Worm (Caenorhabditis elegans): ENCODE measurements around the gene W06D11.3.

W06D11.3 gene

DNA sequence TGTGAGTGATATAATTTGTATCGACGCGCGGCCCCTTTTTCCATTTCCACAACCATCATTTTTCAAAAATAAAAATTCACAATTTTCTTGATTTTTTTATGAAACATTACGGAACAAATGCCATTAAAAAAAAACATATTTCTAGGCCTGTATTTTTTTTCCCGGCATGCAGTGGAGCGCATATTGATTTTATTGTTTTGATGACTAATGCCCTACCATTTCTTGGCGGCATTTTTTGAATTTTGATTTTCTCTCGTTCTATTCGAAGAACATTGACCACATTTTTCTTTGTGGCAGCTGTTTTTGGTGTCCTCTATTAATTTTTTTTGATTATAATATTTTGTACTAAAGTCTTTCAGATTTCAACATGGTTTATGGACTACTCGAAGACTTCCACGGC lies at the start of gene W06D11.3:
Gene W06D11.3, plus strand, starts transcription at position 360 of the 400 bp plus-strand sequence.
- TF ChIP-seq mab-5 (tag; optimal IDR thresholded peaks at IDR 0.05) (no peak), ceh-43 (GFP tag; optimal IDR thresholded peaks at IDR 0.05) (no peak), bed-3 (GFP tag; optimal IDR thresholded peaks at IDR 0.05) (no peak), hlh-1 (tag; optimal IDR thresholded peaks at IDR 0.05) (no peak), drap-1 (GFP tag; optimal IDR thresholded peaks at IDR 0.05) (no peak), nhr-28 (tag; optimal IDR thresholded peaks at IDR 0.05) (no peak), nhr-2 (tag; optimal IDR thresholded peaks at IDR 0.05) (no peak), ztf-11 (tag; optimal IDR thresholded peaks at IDR 0.05) (no peak), tbx-8 (GFP tag; optimal IDR thresholded peaks at IDR 0.05) (no peak)

DNA sequence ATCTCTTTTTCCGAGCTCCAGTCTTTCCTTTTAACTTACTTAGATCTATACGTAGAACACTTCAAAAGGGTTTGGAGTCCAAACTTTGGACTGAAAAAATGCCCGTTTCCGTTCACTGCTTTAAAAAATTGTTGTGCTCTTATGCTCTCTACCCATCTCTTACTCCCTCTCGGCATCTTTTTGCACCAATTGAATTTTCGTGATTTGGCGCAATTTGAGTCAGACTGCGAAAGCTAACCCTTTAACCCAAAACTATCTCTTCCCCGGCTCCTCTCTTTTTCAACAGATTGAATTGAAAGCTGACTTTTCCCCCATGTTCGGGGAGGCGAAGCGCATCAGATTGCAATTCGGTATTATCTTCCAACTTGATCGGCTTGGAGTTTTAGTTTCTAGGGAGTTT lies 46.3 kb upstream of the W06D11.3 start:
- TF ChIP-seq ces-1 (GFP tag; optimal IDR thresholded peaks at IDR 0.05) (peak; percentile 80), ztf-11 (tag; optimal IDR thresholded peaks at IDR 0.05) (no peak)

DNA sequence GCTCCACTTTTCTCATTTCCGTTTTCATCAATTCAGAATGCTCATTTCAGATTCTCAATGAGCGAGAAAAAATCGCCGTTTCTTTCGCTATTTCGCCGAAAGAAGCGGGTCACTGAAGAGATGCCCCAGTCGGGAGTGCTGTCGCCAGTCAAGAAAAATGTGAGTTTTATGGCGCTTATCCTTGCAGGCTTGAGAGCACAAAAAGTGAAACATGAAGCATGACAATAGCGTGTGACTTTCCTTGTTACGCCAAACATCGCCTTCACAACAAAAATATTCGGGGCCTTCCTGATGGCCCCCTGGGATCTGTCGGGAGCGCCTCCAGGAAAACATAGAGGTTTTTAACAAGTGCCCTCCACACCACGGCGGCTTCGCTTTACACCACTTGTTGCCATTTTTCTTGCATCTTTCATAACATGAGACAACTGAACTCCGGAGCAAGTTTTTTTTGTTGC lies 41.9 kb upstream of the W06D11.3 start, which contains the start of gene E01G6.2:
Gene E01G6.2, plus strand, starts transcription at position 51 of the 455 bp plus-strand sequence.
- no peak for TF ChIP-seq sem-2 (GFP tag; optimal IDR thresholded peaks at IDR 0.05)
- TF ChIP-seq unc-120 (tag; optimal IDR thresholded peaks at IDR 0.05; ENCODE audit: poor library complexity, severe bottlenecking), result no peak
- TF ChIP-seq mab-5 (tag; optimal IDR thresholded peaks at IDR 0.05), result no peak
- TF ChIP-seq mep-1 (tag; optimal IDR thresholded peaks at IDR 0.05), result no peak
- no peak for TF ChIP-seq ham-2 (GFP tag; optimal IDR thresholded peaks at IDR 0.05)
- TF ChIP-seq nhr-2 (tag; optimal IDR thresholded peaks at IDR 0.05), result no peak
- TF ChIP-seq cnd-1 (tag; optimal IDR thresholded peaks at IDR 0.05), result no peak
- TF ChIP-seq ces-1 (GFP tag; optimal IDR thresholded peaks at IDR 0.05), result no peak
- TF ChIP-seq unc-62 (GFP tag; optimal IDR thresholded peaks at IDR 0.05), result no peak
- no peak for TF ChIP-seq lsy-2 (tag; optimal IDR thresholded peaks at IDR 0.05)
- TF ChIP-seq nhr-28 (tag; optimal IDR thresholded peaks at IDR 0.05), result no peak
- TF ChIP-seq hlh-1 (tag; optimal IDR thresholded peaks at IDR 0.05), result no peak
- no peak for TF ChIP-seq sptf-1 (tag; optimal IDR thresholded peaks at IDR 0.05)
- TF ChIP-seq elt-3 (tag; optimal IDR thresholded peaks at IDR 0.05), result no peak
- TF ChIP-seq elt-1 (tag; optimal IDR thresholded peaks at IDR 0.05; ENCODE audit: borderline replicate concordance, insufficient read depth), result no peak
- no peak for TF ChIP-seq nhr-12 (tag; optimal IDR thresholded peaks at IDR 0.05)
- no peak for TF ChIP-seq unc-39 (tag; optimal IDR thresholded peaks at IDR 0.05)
- no peak for TF ChIP-seq pha-4 (tag; optimal IDR thresholded peaks at IDR 0.05)
- no peak for TF ChIP-seq nhr-76 (tag; optimal IDR thresholded peaks at IDR 0.05)
- no peak for TF ChIP-seq ceh-83 (GFP tag; optimal IDR thresholded peaks at IDR 0.05)

DNA sequence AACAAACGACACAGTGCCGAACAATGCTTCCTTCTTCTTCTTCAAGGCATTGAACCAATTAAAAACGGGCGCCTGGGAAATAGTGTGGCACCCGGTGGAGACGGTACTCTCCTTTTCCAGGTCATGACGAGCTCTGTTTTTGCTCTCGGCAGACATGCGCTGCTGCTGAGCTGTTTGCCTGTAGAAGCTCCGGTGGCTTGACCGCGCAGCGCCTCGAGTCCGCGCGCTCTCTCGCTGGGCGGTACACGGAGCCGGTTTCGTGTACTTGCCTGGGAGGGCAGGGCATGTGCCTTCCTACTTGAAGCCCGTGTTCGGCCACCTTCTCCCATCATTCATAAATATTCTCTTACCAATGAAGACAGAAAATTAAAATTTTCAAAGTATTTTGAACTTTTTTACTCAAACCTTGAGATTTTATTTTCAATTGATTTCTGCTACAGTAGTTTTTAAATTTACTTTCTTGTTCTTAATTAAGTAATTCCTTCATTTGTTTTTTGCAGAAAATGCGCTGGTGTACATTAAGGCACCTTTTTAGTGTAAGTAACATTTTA lies 38.0 kb upstream of the W06D11.3 start, which contains the start of gene E01G6.1:
Gene E01G6.1, plus strand, starts transcription at position 501 of the 551 bp plus-strand sequence.
- TF ChIP-seq nhr-237 (tag; optimal IDR thresholded peaks at IDR 0.05) (no peak), M03D4.4 (tag; optimal IDR thresholded peaks at IDR 0.05) (no peak), zip-8 (tag; optimal IDR thresholded peaks at IDR 0.05) (no peak), flh-1 (GFP tag; optimal IDR thresholded peaks at IDR 0.05) (no peak), drap-1 (GFP tag; optimal IDR thresholded peaks at IDR 0.05) (no peak), ces-1 (GFP tag; optimal IDR thresholded peaks at IDR 0.05) (no peak), nhr-76 (tag; optimal IDR thresholded peaks at IDR 0.05) (no peak), nhr-12 (tag; optimal IDR thresholded peaks at IDR 0.05) (no peak), unc-62 (GFP tag; optimal IDR thresholded peaks at IDR 0.05) (no peak), unc-39 (tag; optimal IDR thresholded peaks at IDR 0.05) (no peak), unc-120 (tag; optimal IDR thresholded peaks at IDR 0.05; ENCODE audit: poor library complexity, severe bottlenecking) (no peak), lsy-2 (tag; optimal IDR thresholded peaks at IDR 0.05) (no peak), lin-13 (tag; optimal IDR thresholded peaks at IDR 0.05) (no peak), ztf-11 (tag; optimal IDR thresholded peaks at IDR 0.05) (no peak), ham-2 (GFP tag; optimal IDR thresholded peaks at IDR 0.05) (no peak), blmp-1 (tag; optimal IDR thresholded peaks at IDR 0.05) (no peak), mab-5 (tag; optimal IDR thresholded peaks at IDR 0.05) (no peak), elt-3 (tag; optimal IDR thresholded peaks at IDR 0.05) (no peak)

ce11 chrX:12270841-12271240 lies 27.6 kb upstream of the W06D11.3 start, which contains the start of gene otpl-8:
otpl-8 (minus strand) TSS chrX:12270941.
- TF ChIP-seq mab-5 (tag; optimal IDR thresholded peaks at IDR 0.05) (no peak), ceh-83 (GFP tag; optimal IDR thresholded peaks at IDR 0.05) (no peak), lin-32 (GFP tag; optimal IDR thresholded peaks at IDR 0.05) (no peak), ceh-43 (GFP tag; optimal IDR thresholded peaks at IDR 0.05) (no peak), unc-120 (tag; optimal IDR thresholded peaks at IDR 0.05; ENCODE audit: poor library complexity, severe bottlenecking) (no peak), nhr-28 (tag; optimal IDR thresholded peaks at IDR 0.05) (no peak)

Data from whole organism, mixed stage, embryonic.